Worm (Caenorhabditis elegans): Measurements from ENCODE around the gene lgc-39.

The lgc-39 gene

ce11 chrV:7224947-7225346, 49.6 kb downstream of the lgc-39 start, which contains the start of gene fkb-3:
fkb-3 (plus strand) TSS chrV:7225223.
- no peak for TF ChIP-seq lim-6 (tag; optimal IDR thresholded peaks at IDR 0.05)
- TF ChIP-seq ceh-14 (tag; optimal IDR thresholded peaks at IDR 0.05): no peak
- TF ChIP-seq sox-4 (tag; optimal IDR thresholded peaks at IDR 0.05): no peak
- TF ChIP-seq ceh-6 (GFP tag; optimal IDR thresholded peaks at IDR 0.05): no peak
- no peak for TF ChIP-seq ceh-48 (tag; optimal IDR thresholded peaks at IDR 0.05)
- no peak for TF ChIP-seq che-1 (tag; optimal IDR thresholded peaks at IDR 0.05)
- no peak for TF ChIP-seq sox-2 (GFP tag; IDR thresholded peaks at IDR 0.05)
- no peak for TF ChIP-seq ref-2 (tag; optimal IDR thresholded peaks at IDR 0.05)
- no peak for TF ChIP-seq ceh-18 (tag; optimal IDR thresholded peaks at IDR 0.05)
- TF ChIP-seq fkh-6 (tag; optimal IDR thresholded peaks at IDR 0.05): no peak

DNA sequence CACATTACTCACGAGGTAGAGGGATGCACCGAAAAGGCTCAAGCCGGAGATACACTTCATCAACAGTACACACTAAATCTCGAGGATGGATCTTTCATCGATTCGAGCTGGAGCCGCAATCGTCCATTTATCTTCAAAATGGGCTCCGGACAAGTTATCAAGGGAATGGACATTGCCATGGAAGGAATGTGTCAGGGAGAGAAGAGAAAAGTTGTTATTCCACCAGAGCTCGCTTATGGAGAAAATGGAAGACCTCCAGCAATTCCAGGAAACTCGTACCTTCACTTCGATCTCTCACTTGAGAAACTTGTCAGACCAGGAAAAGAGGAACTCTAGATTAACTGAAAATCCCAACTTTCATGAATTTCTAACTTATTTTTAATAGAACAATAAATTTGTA, 50.6 kb downstream of the lgc-39 start:
- peak; percentile 63 for TF ChIP-seq ama-1 (optimal IDR thresholded peaks at IDR 0.05)
- TF ChIP-seq K09A11.1 (tag; optimal IDR thresholded peaks at IDR 0.05; ENCODE audit: insufficient read depth): no peak

Measured in whole organism, late embryonic.